Fruit fly (Drosophila melanogaster) whole organism, pupa: Measurements from ENCODE around the gene put.

Experiments used
- CG10348 ChIP-seq: fragments of 200-800 bp; sonication (Bioruptor generic); IDR thresholded peaks from 2 replicates; pipeline ENCODE4 v1.3.6; 2022; ENCODE audit warnings: missing biosample characterization, missing genetic modification characterization
- CG14655 ChIP-seq: fragments of 200-800 bp; sonication (Bioruptor generic); optimal IDR thresholded peaks from 3 replicates; lab custom pipeline; 2017; ENCODE audit warnings: mild to moderate bottlenecking, missing biosample characterization, missing genetic modification reagents, missing genetic modification characterization
- CG15710 ChIP-seq: fragments of 200-800 bp; sonication (Bioruptor generic); optimal IDR thresholded peaks from 2 replicates; lab custom pipeline; 2018; ENCODE audit warnings: missing biosample characterization, mild to moderate bottlenecking, missing genetic modification characterization, moderate library complexity
- CG17806 ChIP-seq: fragments of 200-800 bp; sonication (Bioruptor generic); optimal IDR thresholded peaks from 2 replicates; lab custom pipeline; 2018; ENCODE audit warnings: missing biosample characterization, mild to moderate bottlenecking, missing genetic modification characterization, moderate library complexity
- CG32121 ChIP-seq: fragments of 200-800 bp; sonication (Bioruptor generic); IDR thresholded peaks from 2 replicates; pipeline ENCODE4 v1.3.6; 2022; ENCODE audit warnings: missing biosample characterization, missing genetic modification characterization
- CG34367 ChIP-seq: fragments of 200-800 bp; sonication (Bioruptor generic); optimal IDR thresholded peaks from 2 replicates; lab custom pipeline; 2018; ENCODE audit warnings: missing biosample characterization, mild to moderate bottlenecking, missing genetic modification characterization
- CG4496 ChIP-seq: fragments of 200-800 bp; sonication (Bioruptor generic); IDR thresholded peaks from 3 replicates; pipeline ENCODE4 v1.3.6; 2022; ENCODE audit warnings: missing biosample characterization, missing genetic modification characterization
- CG8301 ChIP-seq: fragments of 200-800 bp; sonication (Bioruptor generic); optimal IDR thresholded peaks from 2 replicates; lab custom pipeline; 2018; ENCODE audit warnings: missing biosample characterization, mild to moderate bottlenecking, missing genetic modification characterization
- CG9948 ChIP-seq: fragments of 200-800 bp; sonication (Bioruptor generic); optimal IDR thresholded peaks from 2 replicates; lab custom pipeline; 2018; ENCODE audit warnings: missing biosample characterization, mild to moderate bottlenecking, missing genetic modification characterization, moderate library complexity
- EcR ChIP-seq: fragments of 200-800 bp; sonication (Bioruptor generic); optimal IDR thresholded peaks from 3 replicates; lab custom pipeline; 2019; ENCODE audit warnings: missing biosample characterization, missing genetic modification characterization, mild to moderate bottlenecking, moderate library complexity, missing genetic modification reagents
- Ets98B ChIP-seq: fragments of 200-800 bp; sonication (Bioruptor generic); IDR thresholded peaks from 2 replicates; pipeline ENCODE4 v1.3.6; 2022; ENCODE audit warnings: missing biosample characterization, missing genetic modification characterization
- Pif1A ChIP-seq: fragments of 200-800 bp; sonication (Bioruptor generic); optimal IDR thresholded peaks from 3 replicates; lab custom pipeline; 2016; ENCODE audit warnings: missing biosample characterization, missing genetic modification characterization
- Snoo ChIP-seq: fragments of 200-800 bp; sonication (Bioruptor generic); optimal IDR thresholded peaks from 3 replicates; lab custom pipeline; 2017; ENCODE audit warnings: missing biosample characterization, mild to moderate bottlenecking, missing genetic modification characterization, inconsistent platforms

DNA sequence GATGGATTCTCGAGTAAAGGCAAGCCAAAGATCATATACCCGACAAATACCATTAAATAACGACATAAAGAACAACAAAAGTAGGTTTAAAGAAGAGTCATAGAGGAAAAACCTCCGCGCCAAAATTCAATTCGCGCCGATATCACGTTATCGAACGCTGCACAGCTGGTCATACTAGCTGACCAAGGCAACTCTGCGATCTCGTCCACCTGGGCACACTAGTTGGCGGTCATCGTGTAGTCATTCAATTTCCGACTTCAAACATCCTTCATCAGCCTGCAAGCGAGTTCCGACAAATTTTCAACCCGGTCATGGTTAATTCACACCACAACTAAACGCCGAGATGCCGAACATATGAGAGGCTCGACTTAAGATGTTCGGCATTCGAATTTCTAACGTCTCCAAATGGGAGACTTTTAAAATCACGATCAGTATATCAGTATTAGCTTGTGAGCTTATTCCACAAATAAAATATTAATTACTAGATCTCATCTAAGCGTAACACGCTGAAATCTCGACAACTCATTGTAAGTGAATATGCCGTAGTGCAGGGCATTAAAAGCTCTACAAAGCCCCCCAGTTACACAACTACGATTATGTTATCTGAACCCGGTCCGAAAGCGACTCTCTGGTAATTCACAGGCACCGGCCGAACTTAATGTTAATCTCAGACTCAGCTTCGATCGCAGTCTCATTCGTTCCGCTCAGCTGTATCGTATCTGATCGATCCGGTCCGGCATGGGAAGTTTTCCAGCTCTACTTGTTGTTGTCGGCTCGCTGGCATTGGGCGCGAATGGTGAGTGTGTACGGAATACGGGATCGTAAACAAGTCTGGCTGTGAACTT is 31.5 kb upstream of the put start, which contains the start of gene CG3505:
- no peak for TF ChIP-seq CG9948 (tag; lab: Kevin White, UChicago)
- no peak for TF ChIP-seq Pif1A
- no peak for TF ChIP-seq CG10348 (GFP tag; lab: Robert Waterston, UW)
- peak; percentile 27 for TF ChIP-seq Snoo
- TF ChIP-seq CG15710 (tag; lab: Kevin White, UChicago): peak; percentile 48
- TF ChIP-seq CG14655 (GFP tag; lab: Kevin White, UChicago): no peak
- no peak for TF ChIP-seq EcR (GFP tag; lab: Kevin White, UChicago)
- TF ChIP-seq Ets98B (GFP tag; lab: Robert Waterston, UW): peak; percentile 73
- TF ChIP-seq CG34367 (tag; lab: Kevin White, UChicago): peak; percentile 25
- TF ChIP-seq CG8301 (tag; lab: Kevin White, UChicago): peak; percentile 20
- TF ChIP-seq CG4496 (GFP tag; lab: Robert Waterston, UW): peak; percentile 56; the same call in 1 of the 3 replicates
- TF ChIP-seq CG17806 (tag; lab: Kevin White, UChicago): peak; percentile 24
- TF ChIP-seq CG32121 (GFP tag; lab: Robert Waterston, UW): peak; percentile 54; the same call in 1 of the 2 replicates
